Fruit fly (Drosophila melanogaster): ENCODE data around the gene CG33648.

CG33648 gene

dm6 chr2L:14490097-14491070, 33.7 kb upstream of the CG33648 start, which contains the start of gene noc (continued):
- TF ChIP-seq CG32532 (GFP tag; IDR thresholded peaks at IDR 0.05) (peak; percentile 36; the same call in 1 of the 2 replicates), CG18011 (GFP tag; optimal IDR thresholded peaks at IDR 0.05) (no peak), CG14710 (tag; optimal IDR thresholded peaks at IDR 0.05) (peak; percentile 8), ken (GFP tag; IDR thresholded peaks at IDR 0.05) (0 out of 3 replicates have a peak, but pooled peaks have one; percentile 28), CG10979 (tag; optimal IDR thresholded peaks at IDR 0.05) (peak; percentile 7), lilli (GFP tag; optimal IDR thresholded peaks at IDR 0.05) (no peak), Meics (GFP tag; optimal IDR thresholded peaks at IDR 0.05) (peak; percentile 58), CG17385 (GFP tag; optimal IDR thresholded peaks at IDR 0.05) (peak; percentile 49), CG17912 (GFP tag; optimal IDR thresholded peaks at IDR 0.05) (no peak), Oaz (GFP tag; IDR thresholded peaks at IDR 0.05) (no peak), BtbVII (GFP tag; optimal IDR thresholded peaks at IDR 0.05) (peak; percentile 41), Hmx (GFP tag; optimal IDR thresholded peaks at IDR 0.05) (no peak), CG11093 (GFP tag; IDR thresholded peaks at IDR 0.05) (no peak), Atf6 (GFP tag; IDR thresholded peaks at IDR 0.05) (0 out of 2 replicates have a peak, but pooled peaks have one; percentile 16), CG7786 (GFP tag; optimal IDR thresholded peaks at IDR 0.05) (peak; percentile 30), crol (GFP tag; IDR thresholded peaks at IDR 0.05) (peak; percentile 78), CG13775 (GFP tag; optimal IDR thresholded peaks at IDR 0.05) (no peak), CG4360 (GFP tag; IDR thresholded peaks at IDR 0.05) (peak; percentile 98), onecut (GFP tag; IDR thresholded peaks at IDR 0.05) (no peak), CG10274 (GFP tag; optimal IDR thresholded peaks at IDR 0.05) (no peak), nerfin-1 (tag; optimal IDR thresholded peaks at IDR 0.05) (peak; percentile 47), D (optimal IDR thresholded peaks at IDR 0.05) (peak; percentile 38), D (GFP tag; optimal IDR thresholded peaks at IDR 0.05) (no peak), zfh1 (GFP tag; IDR thresholded peaks at IDR 0.05) (peak; percentile 68; the same call in 2 of the 3 replicates), Doc3 (GFP tag; IDR thresholded peaks at IDR 0.05; ENCODE audit: partially characterized antibody) (peak; percentile 54; the same call in 2 of the 3 replicates), CG12299 (tag; optimal IDR thresholded peaks at IDR 0.05) (peak; percentile 32), btn (GFP tag; optimal IDR thresholded peaks at IDR 0.05) (peak; percentile 53), nom (GFP tag; optimal IDR thresholded peaks at IDR 0.05) (peak; percentile 56), CG17361 (GFP tag; IDR thresholded peaks at IDR 0.05) (0 out of 3 replicates have a peak, but pooled peaks have one; percentile 15), pan (optimal IDR thresholded peaks at IDR 0.05) (no peak), pan (GFP tag; optimal IDR thresholded peaks at IDR 0.05 in 1 of 2, IDR thresholded peaks at IDR 0.05 in 1 of 2) (peak in 1 of 2 experiments; percentile 59), CG12744 (GFP tag; optimal IDR thresholded peaks at IDR 0.05) (peak; percentile 11), eve (GFP tag; optimal IDR thresholded peaks at IDR 0.05) (no peak), NFAT (GFP tag; IDR thresholded peaks at IDR 0.05) (peak; percentile 38; the same call in 1 of the 2 replicates), CG34224 (GFP tag; IDR thresholded peaks at IDR 0.05; ENCODE audit: partially characterized antibody) (peak; percentile 77), CG1832 (GFP tag; optimal IDR thresholded peaks at IDR 0.05) (peak; percentile 98), Jarid2 (GFP tag; optimal IDR thresholded peaks at IDR 0.05) (peak; percentile 99), bigmax (GFP tag; optimal IDR thresholded peaks at IDR 0.05) (peak; percentile 81), CG8359 (GFP tag; optimal IDR thresholded peaks at IDR 0.05; ENCODE audit: borderline replicate concordance) (peak; percentile 34), chinmo (GFP tag; IDR thresholded peaks at IDR 0.05; ENCODE audit: partially characterized antibody) (peak; percentile 100), CG11695 (GFP tag; IDR thresholded peaks at IDR 0.05) (0 out of 3 replicates have a peak, but pooled peaks have one; percentile 42), gsb (GFP tag; IDR thresholded peaks at IDR 0.05) (peak; percentile 40; the same call in 1 of the 2 replicates), unpg (GFP tag; optimal IDR thresholded peaks at IDR 0.05) (peak; percentile 17), trem (tag; optimal IDR thresholded peaks at IDR 0.05) (peak; percentile 31), CG14860 (GFP tag; IDR thresholded peaks at IDR 0.05; ENCODE audit: partially characterized antibody) (0 out of 3 replicates have a peak, but pooled peaks have one; percentile 34), Stat92E (GFP tag; optimal IDR thresholded peaks at IDR 0.05) (peak in 1 of 3 experiments; percentile 5), vfl (GFP tag; optimal IDR thresholded peaks at IDR 0.05) (no peak)

All from whole organism, embryonic.